Worm (Caenorhabditis elegans) whole organism, L1 larva: ENCODE measurements around the gene srg-69.

Experiments used
- blmp-1 ChIP-seq: fragments of 150-350 bp; optimal IDR thresholded peaks from 2 replicates; lab custom pipeline; 2014; ENCODE audit warnings: missing biosample characterization, missing genetic modification characterization
- ceh-82 ChIP-seq, 3 experiments: fragments of 150-350 bp in 1 of 3; sonication (generic microtip) in 2 of 3; optimal IDR thresholded peaks; 2 replicates each; lab custom pipeline; 2014 to 2017; ENCODE audit warnings: missing biosample characterization in 3 of 3, missing genetic modification characterization in 3 of 3
- dpl-1 ChIP-seq, 3 experiments: fragments of 150-350 bp in 2 of 3; sonication (generic microtip) in 1 of 3; optimal IDR thresholded peaks; 2 replicates each; lab custom pipeline; 2014 to 2017; ENCODE audit warnings: missing biosample characterization in 3 of 3, missing genetic modification characterization in 3 of 3, missing genetic modification reagents in 3 of 3
- fkh-4 ChIP-seq: sonication (generic microtip); optimal IDR thresholded peaks from 2 replicates; lab custom pipeline; 2016; ENCODE audit warnings: missing compliant biosample characterization, missing genetic modification characterization, borderline replicate concordance
- fos-1 ChIP-seq: fragments of 150-350 bp; optimal IDR thresholded peaks from 2 replicates; lab custom pipeline; 2014; ENCODE audit warnings: missing biosample characterization, missing genetic modification characterization
- grh-1 ChIP-seq: fragments of 200-800 bp; sonication (Bioruptor generic); IDR thresholded peaks from 2 replicates; pipeline ENCODE4 v1.3.6; 2022; ENCODE audit warnings: missing genetic modification reagents, missing genetic modification characterization, missing compliant biosample characterization
- lin-13 ChIP-seq: fragments of 150-350 bp; optimal IDR thresholded peaks from 2 replicates; lab custom pipeline; 2014; ENCODE audit warnings: missing biosample characterization, missing genetic modification reagents, missing genetic modification characterization
- lin-15B ChIP-seq: fragments of 150-350 bp; sonication (generic microtip); optimal IDR thresholded peaks from 3 replicates; lab custom pipeline; 2014; ENCODE audit warnings: missing biosample characterization, missing genetic modification characterization
- lin-35 ChIP-seq, 2 experiments: fragments of 150-350 bp; optimal IDR thresholded peaks; 2 replicates each; lab custom pipeline; 2014; ENCODE audit warnings: missing biosample characterization in 2 of 2, missing genetic modification characterization in 2 of 2, missing genetic modification reagents in 2 of 2
- sox-4 ChIP-seq: sonication (generic microtip); optimal IDR thresholded peaks from 2 replicates; lab custom pipeline; 2016; ENCODE audit warnings: missing genetic modification characterization, missing compliant biosample characterization
- unc-62 ChIP-seq: fragments of 150-350 bp; optimal IDR thresholded peaks from 2 replicates; lab custom pipeline; 2014; ENCODE audit warnings: missing biosample characterization, missing genetic modification reagents, missing genetic modification characterization
- unc-98 ChIP-seq: fragments of 200-800 bp; sonication (Bioruptor generic); IDR thresholded peaks from 2 replicates; pipeline ENCODE4 v1.3.6; 2022; ENCODE audit warnings: missing genetic modification characterization, missing compliant biosample characterization

- TF ChIP-seq unc-62 (GFP tag; lab: Kevin White, UChicago), result no peak
- no peak for TF ChIP-seq lin-15B (tag; lab: Kevin White, UChicago)
- peak; percentile 88 for TF ChIP-seq blmp-1
- no peak for TF ChIP-seq lin-35 (GFP tag; optimal IDR thresholded peaks at IDR 0.05; lab: Kevin White, UChicago)
- TF ChIP-seq grh-1 (GFP tag; lab: Robert Waterston, UW), result no peak
- no peak for TF ChIP-seq fkh-4 (tag; lab: Kevin White, UChicago)
- no peak for TF ChIP-seq ceh-82 (tag; optimal IDR thresholded peaks at IDR 0.05; lab: Kevin White, UChicago)
- no peak for TF ChIP-seq dpl-1 (GFP tag; optimal IDR thresholded peaks at IDR 0.05; lab: Kevin White, UChicago)
- TF ChIP-seq lin-13 (GFP tag; lab: Kevin White, UChicago), result no peak
- TF ChIP-seq fos-1 (tag; lab: Kevin White, UChicago), result no peak
- TF ChIP-seq sox-4 (tag; lab: Kevin White, UChicago), result no peak
- TF ChIP-seq unc-98 (GFP tag; lab: Robert Waterston, UW), result no peak
These were observed 22.2 kb downstream of the srg-69 start, which contains the start of gene prdx-2 for ce11 chrII:5377467-5378238.
